Fruit fly (Drosophila melanogaster) whole organism, wandering third instar larva: ENCODE data around the gene dysc.

ENCODE experiments used
- Abd-B ChIP-seq: fragments of >200 bp; optimal IDR thresholded peaks from 2 replicates; lab custom pipeline; 2017; ENCODE audit warnings: missing biosample characterization, missing genetic modification characterization
- CG32264 ChIP-seq: fragments of 200-800 bp; sonication (Bioruptor generic); optimal IDR thresholded peaks from 2 replicates; lab custom pipeline; 2016; ENCODE audit warnings: missing biosample characterization, missing genetic modification characterization
- CG9705 ChIP-seq: fragments of 200-800 bp; sonication (Bioruptor generic); optimal IDR thresholded peaks from 2 replicates; lab custom pipeline; 2018; ENCODE audit warnings: missing biosample characterization, mild to moderate bottlenecking, missing genetic modification characterization
- CrebA ChIP-seq: fragments of 200-800 bp; sonication (Bioruptor generic); optimal IDR thresholded peaks from 2 replicates; lab custom pipeline; 2016; ENCODE audit warnings: missing biosample characterization, mild to moderate bottlenecking, missing genetic modification characterization, borderline replicate concordance
- Dfd ChIP-seq: fragments of >200 bp; optimal IDR thresholded peaks from 2 replicates; lab custom pipeline; 2017; ENCODE audit warnings: missing biosample characterization, missing genetic modification characterization
- Dif ChIP-seq: fragments of 200-275, 200-300 bp; sonication (Bioruptor generic); optimal IDR thresholded peaks from 2 replicates; lab custom pipeline; 2018; ENCODE audit warnings: missing biosample characterization, missing genetic modification characterization; ENCODE audit not compliant: partially characterized antibody
- GATAd ChIP-seq: sonication (Bioruptor generic); optimal IDR thresholded peaks from 2 replicates; lab custom pipeline; 2016; ENCODE audit warnings: missing biosample characterization, missing genetic modification characterization
- HLH106 ChIP-seq: fragments of 200-800 bp; optimal IDR thresholded peaks from 3 replicates; lab custom pipeline; 2019; ENCODE audit warnings: missing biosample characterization, mild to moderate bottlenecking, missing genetic modification characterization, moderate library complexity
- Hnf4 ChIP-seq: fragments of 200-800 bp; sonication (Bioruptor generic); optimal IDR thresholded peaks from 2 replicates; lab custom pipeline; 2016; ENCODE audit warnings: missing biosample characterization, mild to moderate bottlenecking, missing genetic modification characterization
- Hr78 ChIP-seq: fragments of >200 bp; optimal IDR thresholded peaks from 2 replicates; lab custom pipeline; 2017; ENCODE audit warnings: missing biosample characterization, missing genetic modification characterization
- Hr83 ChIP-seq: fragments of 200-300 bp; sonication (Bioruptor generic); optimal IDR thresholded peaks from 2 replicates; lab custom pipeline; 2016; ENCODE audit warnings: missing biosample characterization, mild to moderate bottlenecking, missing genetic modification characterization, moderate library complexity; ENCODE audit not compliant: poor library complexity, severe bottlenecking
- Jra ChIP-seq: sonication (Bioruptor generic); optimal IDR thresholded peaks from 2 replicates; lab custom pipeline; 2016; ENCODE audit warnings: missing biosample characterization, missing genetic modification characterization
- Mio ChIP-seq: sonication (Bioruptor generic); optimal IDR thresholded peaks from 2 replicates; lab custom pipeline; 2016; ENCODE audit warnings: missing biosample characterization, missing genetic modification characterization
- Myc ChIP-seq: fragments of >200 bp; optimal IDR thresholded peaks from 2 replicates; lab custom pipeline; 2017
- N ChIP-seq: fragments of >200 bp; optimal IDR thresholded peaks from 2 replicates; lab custom pipeline; 2018; ENCODE audit warnings: missing biosample characterization, missing external identifiers, missing genetic modification characterization
- OdsH ChIP-seq: fragments of 200-800 bp; sonication (Bioruptor generic); optimal IDR thresholded peaks from 2 replicates; lab custom pipeline; 2016; ENCODE audit warnings: missing biosample characterization, mild to moderate bottlenecking, missing genetic modification characterization
- Rel ChIP-seq, 2 experiments: fragments of 200-800 bp; sonication (Bioruptor generic) in 1 of 2; optimal IDR thresholded peaks; 2 replicates in 1 of 2; 3 replicates in 1 of 2; lab custom pipeline; 2016 to 2019; ENCODE audit warnings: mild to moderate bottlenecking in 2 of 2, missing biosample characterization in 2 of 2, missing genetic modification characterization in 2 of 2, moderate library complexity in 1 of 2
- Sp1 ChIP-seq: fragments of 200-800 bp; sonication (Bioruptor generic); optimal IDR thresholded peaks from 3 replicates; lab custom pipeline; 2019; ENCODE audit warnings: missing biosample characterization, mild to moderate bottlenecking, missing genetic modification characterization, moderate library complexity
- Vsx2 ChIP-seq: fragments of 200-300, 225-300 bp; sonication (Bioruptor generic); optimal IDR thresholded peaks from 2 replicates; lab custom pipeline; 2018; ENCODE audit warnings: missing biosample characterization, missing genetic modification characterization; ENCODE audit not compliant: partially characterized antibody
- br ChIP-seq: fragments of 200-800 bp; sonication (Bioruptor generic); optimal IDR thresholded peaks from 2 replicates; lab custom pipeline; 2016; ENCODE audit warnings: missing biosample characterization, missing genetic modification characterization
- brk ChIP-seq: fragments of 200-800 bp; sonication (Bioruptor generic); optimal IDR thresholded peaks from 2 replicates; lab custom pipeline; 2016; ENCODE audit warnings: missing biosample characterization, mild to moderate bottlenecking, missing genetic modification characterization
- dl ChIP-seq, 2 experiments: fragments of 175-275, 200-275 bp in 1 of 2; fragments of 200-275 bp in 1 of 2; sonication (Bioruptor generic); optimal IDR thresholded peaks; lab custom pipeline; 2018; ENCODE audit warnings: mild to moderate bottlenecking in 2 of 2, missing biosample characterization in 2 of 2, missing genetic modification characterization in 2 of 2, moderate library complexity in 2 of 2; ENCODE audit not compliant: partially characterized antibody in 2 of 2, insufficient read depth in 1 of 2
- dmrt93B ChIP-seq: fragments of 200-800 bp; sonication (Bioruptor generic); optimal IDR thresholded peaks from 2 replicates; lab custom pipeline; 2018; ENCODE audit warnings: missing biosample characterization, mild to moderate bottlenecking, missing genetic modification characterization
- dsf ChIP-seq: sonication (Bioruptor generic); optimal IDR thresholded peaks from 2 replicates; lab custom pipeline; 2016; ENCODE audit warnings: missing biosample characterization, missing genetic modification characterization, borderline replicate concordance
- ey ChIP-seq: fragments of 200-800 bp; sonication (Bioruptor generic); optimal IDR thresholded peaks from 2 replicates; lab custom pipeline; 2016; ENCODE audit warnings: missing biosample characterization, missing genetic modification characterization
- foxo ChIP-seq, 2 experiments: fragments of 200-800 bp; sonication (Bioruptor generic); optimal IDR thresholded peaks; 2 replicates in 1 of 2; 3 replicates in 1 of 2; lab custom pipeline; 2016 to 2017; ENCODE audit warnings: missing biosample characterization in 2 of 2, missing genetic modification characterization in 2 of 2
- fru ChIP-seq: fragments of 200-800 bp; sonication (Bioruptor generic); optimal IDR thresholded peaks from 3 replicates; lab custom pipeline; 2016; ENCODE audit warnings: missing biosample characterization, mild to moderate bottlenecking, missing genetic modification characterization
- h ChIP-seq: fragments of 200-800 bp; sonication (Bioruptor generic); optimal IDR thresholded peaks from 3 replicates; lab custom pipeline; 2016; ENCODE audit warnings: missing biosample characterization, mild to moderate bottlenecking, missing genetic modification characterization
- jim ChIP-seq: fragments of 175-275, 200-325 bp; sonication (Bioruptor generic); optimal IDR thresholded peaks from 2 replicates; lab custom pipeline; 2016; ENCODE audit warnings: missing biosample characterization, mild to moderate bottlenecking, missing genetic modification characterization
- lola ChIP-seq: fragments of >200 bp; optimal IDR thresholded peaks from 2 replicates; lab custom pipeline; 2017; ENCODE audit warnings: missing biosample characterization, missing genetic modification characterization
- pan ChIP-seq: fragments of >200 bp; optimal IDR thresholded peaks from 2 replicates; lab custom pipeline; 2017
- psq ChIP-seq: fragments of 200-800 bp; sonication (Bioruptor generic); optimal IDR thresholded peaks from 3 replicates; lab custom pipeline; 2017; ENCODE audit warnings: missing biosample characterization, mild to moderate bottlenecking, missing genetic modification characterization, moderate library complexity
- rgr ChIP-seq: fragments of 200-800 bp; sonication (Bioruptor generic); optimal IDR thresholded peaks from 3 replicates; lab custom pipeline; 2016; ENCODE audit warnings: missing biosample characterization, mild to moderate bottlenecking, missing genetic modification characterization
- sage ChIP-seq: fragments of 200-800 bp; sonication (Bioruptor generic); optimal IDR thresholded peaks from 2 replicates; lab custom pipeline; 2016; ENCODE audit warnings: missing biosample characterization, mild to moderate bottlenecking, missing genetic modification characterization
- sv ChIP-seq: fragments of 200-800 bp; sonication (Bioruptor generic); optimal IDR thresholded peaks from 3 replicates; lab custom pipeline; 2016; ENCODE audit warnings: missing biosample characterization, missing genetic modification characterization
- tai ChIP-seq: sonication (Bioruptor generic); optimal IDR thresholded peaks from 2 replicates; lab custom pipeline; 2016; ENCODE audit warnings: missing biosample characterization, missing genetic modification characterization
- usp ChIP-seq: fragments of >200 bp; optimal IDR thresholded peaks from 2 replicates; lab custom pipeline; 2017; ENCODE audit warnings: missing biosample characterization, missing genetic modification characterization
- woc ChIP-seq: sonication (Bioruptor generic); optimal IDR thresholded peaks from 2 replicates; lab custom pipeline; 2016; ENCODE audit warnings: missing biosample characterization, mild to moderate bottlenecking, missing genetic modification characterization

dysc gene

dm6 chr3L:13924646-13925045 lies 21.6 kb upstream of the dysc start:
- no peak for TF ChIP-seq Dfd (GFP tag; lab: Kevin White, UChicago)
- no peak for TF ChIP-seq HLH106 (tag; lab: Kevin White, UChicago)
- no peak for TF ChIP-seq OdsH (GFP tag; lab: Kevin White, UChicago)
- TF ChIP-seq ey: peak; percentile 3
- no peak for TF ChIP-seq lola (GFP tag; lab: Kevin White, UChicago)
- TF ChIP-seq Dif: no peak
- TF ChIP-seq sv (GFP tag; lab: Kevin White, UChicago): no peak
- TF ChIP-seq Sp1 (GFP tag; lab: Kevin White, UChicago): peak; percentile 10
- TF ChIP-seq br: peak; percentile 10
- TF ChIP-seq pan (lab: Kevin White, UChicago): no peak
- TF ChIP-seq Myc: no peak
- no peak for TF ChIP-seq Hnf4 (GFP tag; lab: Kevin White, UChicago)
- TF ChIP-seq h: peak; percentile 18
- TF ChIP-seq woc (GFP tag; lab: Kevin White, UChicago): peak; percentile 7
- peak; percentile 84 for TF ChIP-seq Hr83 (GFP tag; lab: Kevin White, UChicago)
- TF ChIP-seq Jra: no peak
- no peak for TF ChIP-seq dsf (GFP tag; lab: Kevin White, UChicago)
- TF ChIP-seq foxo (GFP tag; optimal IDR thresholded peaks at IDR 0.05; lab: Kevin White, UChicago): peak in 1 of 2 experiments; percentile 21
- no peak for TF ChIP-seq jim (GFP tag; lab: Kevin White, UChicago)
- TF ChIP-seq rgr (GFP tag; lab: Kevin White, UChicago): peak; percentile 48

dm6 chr3L:13923332-13924272 lies 20.6 kb upstream of the dysc start:
- peak; percentile 54 for TF ChIP-seq rgr (GFP tag; lab: Kevin White, UChicago)
- TF ChIP-seq Abd-B (GFP tag; lab: Kevin White, UChicago): no peak
- TF ChIP-seq psq (GFP tag; lab: Kevin White, UChicago): peak; percentile 33
- TF ChIP-seq CG32264 (GFP tag; lab: Kevin White, UChicago): no peak
- TF ChIP-seq sv (GFP tag; lab: Kevin White, UChicago): no peak
- peak; percentile 15 for TF ChIP-seq GATAd (GFP tag; lab: Kevin White, UChicago)
- TF ChIP-seq tai (GFP tag; lab: Kevin White, UChicago): no peak
- peak in 1 of 2 experiments; percentile 56 for TF ChIP-seq foxo (GFP tag; optimal IDR thresholded peaks at IDR 0.05; lab: Kevin White, UChicago)
- TF ChIP-seq HLH106 (tag; lab: Kevin White, UChicago): peak; percentile 38
- TF ChIP-seq Jra: no peak
- TF ChIP-seq Hr78 (GFP tag; lab: Kevin White, UChicago): no peak
- TF ChIP-seq OdsH (GFP tag; lab: Kevin White, UChicago): peak; percentile 43
- TF ChIP-seq ey: peak; percentile 57
- peak; percentile 54 for TF ChIP-seq br
- TF ChIP-seq dl (GFP tag; optimal IDR thresholded peaks at IDR 0.05; lab: Kevin White, UChicago; ENCODE audit: insufficient read depth in 1 of 2, partially characterized antibody in 2 of 2): peak; percentile 3 to 35
- peak; percentile 12 for TF ChIP-seq woc (GFP tag; lab: Kevin White, UChicago)
- TF ChIP-seq dsf (GFP tag; lab: Kevin White, UChicago): no peak
- TF ChIP-seq Rel (GFP tag; optimal IDR thresholded peaks at IDR 0.05; lab: Kevin White, UChicago): no peak
- peak; percentile 9 for TF ChIP-seq Rel (tag; optimal IDR thresholded peaks at IDR 0.05; lab: Kevin White, UChicago)
- peak; percentile 6 for TF ChIP-seq Vsx2 (GFP tag; lab: Kevin White, UChicago)
- TF ChIP-seq N (GFP tag; lab: Kevin White, UChicago): no peak
- no peak for TF ChIP-seq brk (GFP tag; lab: Kevin White, UChicago)
- peak; percentile 50 for TF ChIP-seq Hnf4 (GFP tag; lab: Kevin White, UChicago)
- no peak for TF ChIP-seq dmrt93B (GFP tag; lab: Kevin White, UChicago)
- TF ChIP-seq CrebA: no peak
- no peak for TF ChIP-seq Dfd (GFP tag; lab: Kevin White, UChicago)
- TF ChIP-seq Myc: no peak
- peak; percentile 70 for TF ChIP-seq lola (GFP tag; lab: Kevin White, UChicago)
- no peak for TF ChIP-seq pan (lab: Kevin White, UChicago)
- TF ChIP-seq Hr83 (GFP tag; lab: Kevin White, UChicago): peak; percentile 97
- TF ChIP-seq h: peak; percentile 71
- TF ChIP-seq Sp1 (GFP tag; lab: Kevin White, UChicago): peak; percentile 56
- TF ChIP-seq CG9705 (GFP tag; lab: Kevin White, UChicago): peak; percentile 52
- TF ChIP-seq sage: no peak
- TF ChIP-seq usp (GFP tag; lab: Kevin White, UChicago): no peak
- peak; percentile 41 for TF ChIP-seq Dif
- no peak for TF ChIP-seq Mio
- TF ChIP-seq fru: peak; percentile 49
- TF ChIP-seq jim (GFP tag; lab: Kevin White, UChicago): peak; percentile 76
